Worm (Caenorhabditis elegans): ENCODE measurements around the gene rop-1.

- TF ChIP-seq C34B4.2 (tag; optimal IDR thresholded peaks at IDR 0.05), result no peak
- no peak for TF ChIP-seq ceh-8 (GFP tag; optimal IDR thresholded peaks at IDR 0.05)
- TF ChIP-seq vab-15 (tag; optimal IDR thresholded peaks at IDR 0.05), result no peak
- no peak for TF ChIP-seq unc-62 (GFP tag; optimal IDR thresholded peaks at IDR 0.05)
- no peak for TF ChIP-seq zag-1 (tag; optimal IDR thresholded peaks at IDR 0.05)
- no peak for TF ChIP-seq nhr-76 (tag; optimal IDR thresholded peaks at IDR 0.05)
- no peak for TF ChIP-seq zip-4 (GFP tag; optimal IDR thresholded peaks at IDR 0.05)
Measured at ce11 chrV:10222007-10222406, 32.8 kb downstream of the rop-1 start, which contains the start of gene C12D8.20.
